Fruit fly (Drosophila melanogaster) whole organism, prepupa: ENCODE results near the gene Sems.

ENCODE experiments used
- CG3919 ChIP-seq: fragments of 200-800 bp; sonication (Bioruptor generic); optimal IDR thresholded peaks from 3 replicates; lab custom pipeline; 2016; ENCODE audit warnings: missing biosample characterization, missing genetic modification characterization
- CG8119 ChIP-seq: fragments of 200-800 bp; sonication (Bioruptor generic); IDR thresholded peaks from 3 replicates; pipeline ENCODE4 v1.3.6; 2022; ENCODE audit warnings: missing biosample characterization, missing genetic modification characterization
- spab ChIP-seq: fragments of 200-800 bp; sonication (Bioruptor generic); optimal IDR thresholded peaks from 2 replicates; lab custom pipeline; 2017; ENCODE audit warnings: missing biosample characterization, mild to moderate bottlenecking, missing genetic modification characterization, missing genetic modification reagents

dm6 chr3L:20949371-20950135, 7.0 kb downstream of the Sems start, which contains the start of gene fng:
- TF ChIP-seq CG3919 (GFP tag; lab: Kevin White, UChicago) (peak; percentile 16), CG8119 (GFP tag; lab: Robert Waterston, UW) (no peak), spab (GFP tag; lab: Kevin White, UChicago) (no peak)
